Worm (Caenorhabditis elegans): Measurements from ENCODE around the gene R07A4.3.

- no peak for TF ChIP-seq nhr-77 (tag; optimal IDR thresholded peaks at IDR 0.05)
- TF ChIP-seq lin-11 (tag; optimal IDR thresholded peaks at IDR 0.05), result no peak
- TF ChIP-seq ceh-16 (tag; optimal IDR thresholded peaks at IDR 0.05), result no peak
- no peak for TF ChIP-seq aly-2 (tag; optimal IDR thresholded peaks at IDR 0.05)
- TF ChIP-seq nhr-129 (tag; optimal IDR thresholded peaks at IDR 0.05), result no peak
- TF ChIP-seq egl-27 (tag; optimal IDR thresholded peaks at IDR 0.05), result no peak
- no peak for TF ChIP-seq nhr-6 (tag; optimal IDR thresholded peaks at IDR 0.05)
- no peak for TF ChIP-seq mdl-1 (tag; optimal IDR thresholded peaks at IDR 0.05)
- no peak for TF ChIP-seq dmd-4 (tag; optimal IDR thresholded peaks at IDR 0.05)
- TF ChIP-seq mbf-1 (tag; optimal IDR thresholded peaks at IDR 0.05), result no peak
- TF ChIP-seq lsy-2 (tag; optimal IDR thresholded peaks at IDR 0.05), result no peak
- no peak for TF ChIP-seq nhr-23 (tag; optimal IDR thresholded peaks at IDR 0.05)
- TF ChIP-seq lin-39 (tag; optimal IDR thresholded peaks at IDR 0.05), result no peak
These were observed 5.0 kb downstream of the R07A4.3 start for ce11 chrX:10758453-10758852.

Data from whole organism, L2 larva.